Worm (Caenorhabditis elegans) whole organism, L3 larva: Measurements from ENCODE around the gene C16C8.8.

ENCODE experiments used
- ZK546.5 ChIP-seq: sonication (generic microtip); optimal IDR thresholded peaks from 2 replicates; lab custom pipeline; 2017; ENCODE audit warnings: missing biosample characterization, missing genetic modification characterization
- daf-12 ChIP-seq: fragments of 150-350 bp; optimal IDR thresholded peaks from 2 replicates; lab custom pipeline; 2014; ENCODE audit warnings: missing biosample characterization, missing genetic modification reagents, missing genetic modification characterization
- elt-1 ChIP-seq: fragments of 150-350 bp; optimal IDR thresholded peaks from 2 replicates; lab custom pipeline; 2014; ENCODE audit warnings: missing biosample characterization, missing genetic modification characterization
- elt-3 ChIP-seq, 3 experiments: fragments of 150-350 bp in 1 of 3; sonication (generic microtip) in 2 of 3; optimal IDR thresholded peaks; 2 replicates in 2 of 3; 4 replicates in 1 of 3; lab custom pipeline; 2014 to 2017; ENCODE audit warnings: missing biosample characterization in 3 of 3, missing genetic modification characterization in 3 of 3
- fos-1 ChIP-seq: fragments of 150-350 bp; optimal IDR thresholded peaks from 2 replicates; lab custom pipeline; 2014; ENCODE audit warnings: missing biosample characterization, missing genetic modification characterization
- jun-1 ChIP-seq: fragments of 150-350 bp; optimal IDR thresholded peaks from 2 replicates; lab custom pipeline; 2014; ENCODE audit warnings: missing biosample characterization, missing genetic modification reagents, missing genetic modification characterization
- mdl-1 ChIP-seq: fragments of 150-350 bp; optimal IDR thresholded peaks from 2 replicates; lab custom pipeline; 2014; ENCODE audit warnings: missing biosample characterization, missing genetic modification characterization
- nhr-11 ChIP-seq: fragments of 150-350 bp; optimal IDR thresholded peaks from 2 replicates; lab custom pipeline; 2014; ENCODE audit warnings: missing biosample characterization, missing genetic modification characterization
- nhr-76 ChIP-seq: fragments of 150-350 bp; sonication (generic microtip); optimal IDR thresholded peaks from 5 replicates; lab custom pipeline; 2014; ENCODE audit warnings: missing biosample characterization, missing genetic modification characterization
- nhr-77 ChIP-seq: fragments of 150-350 bp; optimal IDR thresholded peaks from 2 replicates; lab custom pipeline; 2014; ENCODE audit warnings: missing biosample characterization, missing genetic modification characterization
- zag-1 ChIP-seq: fragments of 150-350 bp; optimal IDR thresholded peaks from 2 replicates; lab custom pipeline; 2014; ENCODE audit warnings: missing biosample characterization, missing genetic modification characterization

- TF ChIP-seq nhr-76 (tag; lab: Kevin White, UChicago) (no peak), ZK546.5 (tag; lab: Kevin White, UChicago) (no peak), nhr-11 (tag; lab: Kevin White, UChicago) (no peak), fos-1 (tag; lab: Kevin White, UChicago) (no peak), zag-1 (no peak), elt-3 (tag; optimal IDR thresholded peaks at IDR 0.05; lab: Kevin White, UChicago) (no peak), mdl-1 (tag; lab: Kevin White, UChicago) (no peak), jun-1 (no peak), daf-12 (tag; lab: Kevin White, UChicago) (no peak), nhr-77 (no peak), elt-1 (tag; lab: Kevin White, UChicago) (no peak)
Measured at ce11 chrII:3459199-3459598, 2.3 kb downstream of the C16C8.8 start.
